Fruit fly (Drosophila melanogaster) whole organism, embryonic: ENCODE measurements around the gene CG43935.

Experiments
- Bgb ChIP-seq: fragments of 200-800 bp; sonication (Bioruptor generic); IDR thresholded peaks from 2 replicates; pipeline ENCODE4 v1.3.6; 2022; ENCODE audit warnings: missing biosample characterization, missing genetic modification characterization; ENCODE audit not compliant: partially characterized antibody
- CG10209 ChIP-seq: fragments of 200-800 bp; sonication (Bioruptor generic); optimal IDR thresholded peaks from 3 replicates; lab custom pipeline; 2017; ENCODE audit warnings: missing biosample characterization, mild to moderate bottlenecking, missing genetic modification characterization, missing genetic modification reagents
- CG10321 ChIP-seq: fragments of 200-800 bp; sonication (Bioruptor generic); IDR thresholded peaks from 2 replicates; pipeline ENCODE4 v1.3.6; 2022; ENCODE audit warnings: missing biosample characterization, missing genetic modification characterization
- CG11560 ChIP-seq: fragments of 200-800 bp; sonication (Bioruptor generic); IDR thresholded peaks from 3 replicates; pipeline ENCODE4 v1.3.6; 2022; ENCODE audit warnings: missing biosample characterization, missing genetic modification characterization
- CG12769 ChIP-seq: fragments of 200-800 bp; sonication (Bioruptor generic); optimal IDR thresholded peaks from 2 replicates; lab custom pipeline; 2019; ENCODE audit warnings: missing biosample characterization, mild to moderate bottlenecking, missing genetic modification characterization, moderate library complexity
- CG13287 ChIP-seq: fragments of 200-800 bp; sonication (Bioruptor generic); IDR thresholded peaks from 2 replicates; pipeline ENCODE4 v1.3.6; 2022; ENCODE audit warnings: missing biosample characterization, missing genetic modification characterization; ENCODE audit not compliant: partially characterized antibody
- CG13624 ChIP-seq: fragments of 200-800 bp; sonication (Bioruptor generic); optimal IDR thresholded peaks from 2 replicates; lab custom pipeline; 2016; ENCODE audit warnings: missing biosample characterization, missing genetic modification characterization
- CG14441 ChIP-seq: fragments of 200-800 bp; sonication (Bioruptor generic); IDR thresholded peaks from 2 replicates; pipeline ENCODE4 v1.3.6; 2022; ENCODE audit warnings: missing biosample characterization, missing genetic modification characterization
- CG14860 ChIP-seq: fragments of 200-800 bp; sonication (Bioruptor generic); IDR thresholded peaks from 3 replicates; pipeline ENCODE4 v1.3.6; 2022; ENCODE audit warnings: missing biosample characterization, missing genetic modification characterization; ENCODE audit not compliant: partially characterized antibody
- CG15601 ChIP-seq: fragments of 200-800 bp; sonication (Bioruptor generic); optimal IDR thresholded peaks from 3 replicates; lab custom pipeline; 2019; ENCODE audit warnings: missing biosample characterization, mild to moderate bottlenecking, missing genetic modification characterization, moderate library complexity
- CG17328 ChIP-seq: fragments of 200-800 bp; sonication (Bioruptor generic); IDR thresholded peaks from 2 replicates; pipeline ENCODE4 v1.3.6; 2022; ENCODE audit warnings: missing biosample characterization, missing genetic modification characterization
- CG17359 ChIP-seq: fragments of 200-800 bp; sonication (Bioruptor generic); optimal IDR thresholded peaks from 3 replicates; lab custom pipeline; 2018; ENCODE audit warnings: missing biosample characterization, mild to moderate bottlenecking, missing genetic modification characterization, moderate library complexity
- CG1832 ChIP-seq: fragments of 200-800 bp; sonication (Bioruptor generic); optimal IDR thresholded peaks from 2 replicates; lab custom pipeline; 2017; ENCODE audit warnings: missing biosample characterization, mild to moderate bottlenecking, missing genetic modification characterization, inconsistent platforms
- CG18476 ChIP-seq: fragments of 200-800 bp; sonication (Bioruptor generic); optimal IDR thresholded peaks from 2 replicates; lab custom pipeline; 2016; ENCODE audit warnings: missing biosample characterization, mild to moderate bottlenecking, missing genetic modification characterization
- CG18619 ChIP-seq: fragments of 200-800 bp; sonication (Bioruptor generic); optimal IDR thresholded peaks from 3 replicates; lab custom pipeline; 2017; ENCODE audit warnings: missing biosample characterization, mild to moderate bottlenecking, missing genetic modification characterization
- CG2678 ChIP-seq: fragments of 200-800 bp; sonication (Bioruptor generic); optimal IDR thresholded peaks from 3 replicates; lab custom pipeline; 2019; ENCODE audit warnings: missing biosample characterization, mild to moderate bottlenecking, missing genetic modification characterization, moderate library complexity
- CG30431 ChIP-seq: fragments of 200-800 bp; sonication (Bioruptor generic); optimal IDR thresholded peaks from 2 replicates; lab custom pipeline; 2017; ENCODE audit warnings: missing biosample characterization, missing genetic modification characterization
- CG3995 ChIP-seq: fragments of 200-800 bp; sonication (Bioruptor generic); optimal IDR thresholded peaks from 3 replicates; lab custom pipeline; 2016; ENCODE audit warnings: missing biosample characterization, missing genetic modification characterization
- CG5245 ChIP-seq: fragments of 200-800 bp; sonication (Bioruptor generic); optimal IDR thresholded peaks from 3 replicates; lab custom pipeline; 2016; ENCODE audit warnings: missing biosample characterization, missing genetic modification characterization
- CG6654 ChIP-seq: fragments of 200-800 bp; sonication (Bioruptor generic); optimal IDR thresholded peaks from 2 replicates; lab custom pipeline; 2017; ENCODE audit warnings: missing biosample characterization, mild to moderate bottlenecking, missing genetic modification characterization
- CG6791 ChIP-seq: fragments of 200-800 bp; sonication (Bioruptor generic); IDR thresholded peaks from 3 replicates; pipeline ENCODE4 v1.3.6; 2022; ENCODE audit warnings: missing biosample characterization, missing genetic modification characterization; ENCODE audit not compliant: partially characterized antibody
- CG9609 ChIP-seq: fragments of 200-800 bp; sonication (Bioruptor generic); optimal IDR thresholded peaks from 3 replicates; lab custom pipeline; 2016; ENCODE audit warnings: missing biosample characterization, missing genetic modification characterization
- Camta ChIP-seq: fragments of 200-800 bp; sonication (Bioruptor generic); optimal IDR thresholded peaks from 2 replicates; lab custom pipeline; 2016; ENCODE audit warnings: missing biosample characterization, missing genetic modification characterization
- D ChIP-seq, 2 experiments: fragments of 200-800 bp in 1 of 2; fragments of >200 bp in 1 of 2; sonication (Bioruptor generic) in 1 of 2; optimal IDR thresholded peaks; 2 replicates in 1 of 2; 3 replicates in 1 of 2; lab custom pipeline; 2017; ENCODE audit warnings: mild to moderate bottlenecking in 1 of 2, missing biosample characterization in 1 of 2, missing genetic modification characterization in 1 of 2, missing genetic modification reagents in 1 of 2
- Dp ChIP-seq: fragments of 200-800 bp; sonication (Bioruptor generic); optimal IDR thresholded peaks from 2 replicates; lab custom pipeline; 2018; ENCODE audit warnings: missing biosample characterization, mild to moderate bottlenecking, missing genetic modification characterization, moderate library complexity
- Drgx ChIP-seq: fragments of 200-800 bp; sonication (Bioruptor generic); IDR thresholded peaks from 2 replicates; pipeline ENCODE4 v1.3.6; 2022; ENCODE audit warnings: missing biosample characterization, missing genetic modification characterization
- HLH4C ChIP-seq: fragments of 200-800 bp; sonication (Bioruptor generic); IDR thresholded peaks from 3 replicates; pipeline ENCODE4 v1.3.6; 2022; ENCODE audit warnings: missing biosample characterization, missing genetic modification characterization; ENCODE audit not compliant: partially characterized antibody
- Hsf ChIP-seq: fragments of 200-800 bp; sonication (Bioruptor generic); optimal IDR thresholded peaks from 3 replicates; lab custom pipeline; 2016; ENCODE audit warnings: missing biosample characterization, missing genetic modification characterization
- Jarid2 ChIP-seq: fragments of 200-800 bp; sonication (Bioruptor generic); optimal IDR thresholded peaks from 3 replicates; lab custom pipeline; 2017; ENCODE audit warnings: mild to moderate bottlenecking, missing biosample characterization, missing genetic modification reagents, missing genetic modification characterization
- Nf-YB ChIP-seq: fragments of 200-800 bp; sonication (Bioruptor generic); optimal IDR thresholded peaks from 3 replicates; lab custom pipeline; 2019; ENCODE audit warnings: missing biosample characterization, mild to moderate bottlenecking, missing genetic modification characterization, moderate library complexity
- Oaz ChIP-seq: fragments of 200-800 bp; sonication (Bioruptor generic); IDR thresholded peaks from 2 replicates; pipeline ENCODE4 v1.3.6; 2022; ENCODE audit warnings: missing biosample characterization, missing genetic modification characterization
- ase ChIP-seq: fragments of 200-800 bp; sonication (Bioruptor generic); IDR thresholded peaks from 3 replicates; pipeline ENCODE4 v1.3.6; 2022; ENCODE audit warnings: missing biosample characterization, missing genetic modification characterization
- bcd ChIP-seq: fragments of 200-800 bp; sonication (Bioruptor generic); optimal IDR thresholded peaks from 2 replicates; lab custom pipeline; 2017; ENCODE audit warnings: missing biosample characterization, mild to moderate bottlenecking, missing genetic modification characterization
- crp ChIP-seq, 2 experiments: fragments of 200-800 bp; sonication (Bioruptor generic); optimal IDR thresholded peaks; 2 replicates in 1 of 2; 3 replicates in 1 of 2; lab custom pipeline; 2017; ENCODE audit warnings: missing biosample characterization in 2 of 2, missing genetic modification characterization in 2 of 2, mild to moderate bottlenecking in 1 of 2, moderate library complexity in 1 of 2
- dimm ChIP-seq: fragments of 200-800 bp; sonication (Bioruptor generic); IDR thresholded peaks from 2 replicates; pipeline ENCODE4 v1.3.6; 2022; ENCODE audit warnings: missing biosample characterization, missing genetic modification characterization
- dmrt99B ChIP-seq: fragments of 200-800 bp; sonication (Bioruptor generic); optimal IDR thresholded peaks from 2 replicates; lab custom pipeline; 2018; ENCODE audit warnings: missing biosample characterization, mild to moderate bottlenecking, missing genetic modification characterization, moderate library complexity
- eyg ChIP-seq: fragments of 200-800 bp; sonication (Bioruptor generic); optimal IDR thresholded peaks from 3 replicates; lab custom pipeline; 2016; ENCODE audit warnings: missing biosample characterization, missing genetic modification characterization
- ftz-f1 ChIP-seq: fragments of 200-800 bp; sonication (Bioruptor generic); optimal IDR thresholded peaks from 2 replicates; lab custom pipeline; 2016; ENCODE audit warnings: missing biosample characterization, missing genetic modification characterization
- kay ChIP-seq: fragments of 200-800 bp; sonication (Bioruptor generic); optimal IDR thresholded peaks from 2 replicates; lab custom pipeline; 2016; ENCODE audit warnings: missing biosample characterization, missing genetic modification characterization
- nmo ChIP-seq: fragments of 200-800 bp; sonication (Bioruptor generic); optimal IDR thresholded peaks from 2 replicates; lab custom pipeline; 2018; ENCODE audit warnings: missing biosample characterization, mild to moderate bottlenecking, missing genetic modification characterization, moderate library complexity
- nom ChIP-seq: fragments of 200-800 bp; sonication (Bioruptor generic); optimal IDR thresholded peaks from 2 replicates; lab custom pipeline; 2017; ENCODE audit warnings: missing biosample characterization, missing genetic modification characterization, mild to moderate bottlenecking, moderate library complexity, missing genetic modification reagents
- oc ChIP-seq: fragments of 200-800 bp; sonication (Bioruptor generic); optimal IDR thresholded peaks from 2 replicates; lab custom pipeline; 2018; ENCODE audit warnings: missing biosample characterization, mild to moderate bottlenecking, missing genetic modification characterization, moderate library complexity
- p53 ChIP-seq: fragments of 200-800 bp; sonication (Bioruptor generic); optimal IDR thresholded peaks from 2 replicates; lab custom pipeline; 2016; ENCODE audit warnings: missing biosample characterization, missing genetic modification characterization
- pum ChIP-seq: fragments of 200-800 bp; sonication (Bioruptor generic); optimal IDR thresholded peaks from 2 replicates; lab custom pipeline; 2016; ENCODE audit warnings: missing biosample characterization, missing genetic modification characterization
- schlank ChIP-seq: fragments of 200-800 bp; sonication (Bioruptor generic); optimal IDR thresholded peaks from 2 replicates; lab custom pipeline; 2018; ENCODE audit warnings: missing biosample characterization, mild to moderate bottlenecking, missing genetic modification characterization
- unpg ChIP-seq: fragments of 200-800 bp; sonication (Bioruptor generic); optimal IDR thresholded peaks from 3 replicates; lab custom pipeline; 2018; ENCODE audit warnings: missing biosample characterization, mild to moderate bottlenecking, missing genetic modification characterization, moderate library complexity
- z ChIP-seq: fragments of 200-800 bp; sonication (Bioruptor generic); IDR thresholded peaks from 3 replicates; pipeline ENCODE4 v1.3.6; 2022; ENCODE audit warnings: missing biosample characterization, missing genetic modification characterization

Gene CG43935

dm6 chr3R:27069810-27070625, 4.8 kb downstream of the CG43935 start, which contains the start of gene spz (continued):
- peak; percentile 86 for TF ChIP-seq CG1832 (GFP tag; lab: Kevin White, UChicago)
- TF ChIP-seq CG18619: no peak
- no peak for TF ChIP-seq CG3995 (GFP tag; lab: Kevin White, UChicago)
- TF ChIP-seq Nf-YB (GFP tag; lab: Kevin White, UChicago): no peak
- TF ChIP-seq CG6791 (GFP tag; lab: Robert Waterston, UW): 0 out of 3 replicates have a peak, but pooled peaks have one; percentile 26
- TF ChIP-seq Oaz (GFP tag; lab: Robert Waterston, UW): no peak
- no peak for TF ChIP-seq CG15601 (tag; lab: Kevin White, UChicago)
- no peak for TF ChIP-seq CG9609 (GFP tag; lab: Kevin White, UChicago)
- no peak for TF ChIP-seq dimm (GFP tag; lab: Robert Waterston, UW)
- 0 out of 3 replicates have a peak, but pooled peaks have one; percentile 41 for TF ChIP-seq CG14860 (GFP tag; lab: Robert Waterston, UW)
- TF ChIP-seq CG13287 (GFP tag; lab: Robert Waterston, UW): peak; percentile 46; the same call in 1 of the 2 replicates
- TF ChIP-seq pum (GFP tag; lab: Kevin White, UChicago): no peak
- peak; percentile 2 for TF ChIP-seq nom (GFP tag; lab: Kevin White, UChicago)
- TF ChIP-seq ftz-f1 (GFP tag; lab: Kevin White, UChicago): peak; percentile 60
- peak; percentile 24 for TF ChIP-seq CG2678 (tag; lab: Kevin White, UChicago)
- no peak for TF ChIP-seq eyg (GFP tag; lab: Kevin White, UChicago)
- peak; percentile 7 for TF ChIP-seq nmo (GFP tag; lab: Kevin White, UChicago)
- TF ChIP-seq CG6654 (GFP tag; lab: Kevin White, UChicago): no peak
- TF ChIP-seq bcd (GFP tag; lab: Kevin White, UChicago): peak; percentile 8
- TF ChIP-seq schlank (tag; lab: Kevin White, UChicago): no peak
- TF ChIP-seq HLH4C (GFP tag; lab: Robert Waterston, UW): no peak
- TF ChIP-seq CG5245 (GFP tag; lab: Kevin White, UChicago): no peak
- TF ChIP-seq CG12769 (tag; lab: Kevin White, UChicago): peak; percentile 79
- peak; percentile 24 for TF ChIP-seq Hsf (GFP tag; lab: Kevin White, UChicago)
- TF ChIP-seq Jarid2: peak; percentile 78
- TF ChIP-seq D (optimal IDR thresholded peaks at IDR 0.05; lab: Kevin White, UChicago): no peak
- TF ChIP-seq D (GFP tag; optimal IDR thresholded peaks at IDR 0.05; lab: Kevin White, UChicago): no peak
- TF ChIP-seq kay (GFP tag; lab: Kevin White, UChicago): peak; percentile 70
- TF ChIP-seq crp (GFP tag; optimal IDR thresholded peaks at IDR 0.05; lab: Kevin White, UChicago): peak in 1 of 2 experiments; percentile 40
- TF ChIP-seq oc (tag; lab: Kevin White, UChicago): peak; percentile 37
- TF ChIP-seq dmrt99B: peak; percentile 64
- TF ChIP-seq CG10321 (GFP tag; lab: Robert Waterston, UW): peak; percentile 85
- no peak for TF ChIP-seq CG30431 (GFP tag; lab: Kevin White, UChicago)
- no peak for TF ChIP-seq p53 (GFP tag; lab: Kevin White, UChicago)
- TF ChIP-seq CG13624 (GFP tag; lab: Kevin White, UChicago): no peak
- no peak for TF ChIP-seq Camta
- TF ChIP-seq ase (GFP tag; lab: Robert Waterston, UW): no peak
- no peak for TF ChIP-seq CG17328 (GFP tag; lab: Robert Waterston, UW)
- peak; percentile 30; the same call in 1 of the 2 replicates for TF ChIP-seq Drgx (GFP tag; lab: Robert Waterston, UW)
- TF ChIP-seq CG17359 (tag; lab: Kevin White, UChicago): peak; percentile 50
- no peak for TF ChIP-seq CG14441
- TF ChIP-seq CG18476 (GFP tag; lab: Kevin White, UChicago): no peak
- TF ChIP-seq z (GFP tag; lab: Robert Waterston, UW): 0 out of 3 replicates have a peak, but pooled peaks have one; percentile 36
- peak; percentile 17 for TF ChIP-seq CG10209 (GFP tag; lab: Kevin White, UChicago)
- peak; percentile 25; the same call in 1 of the 2 replicates for TF ChIP-seq Bgb
- no peak for TF ChIP-seq CG11560 (tag; lab: Robert Waterston, UW)
- no peak for TF ChIP-seq Dp
- peak; percentile 46 for TF ChIP-seq unpg (GFP tag; lab: Kevin White, UChicago)
